Worm (Caenorhabditis elegans) whole organism, late embryonic: Measurements from ENCODE around the gene ctf-18.

Experiments
- ama-1 ChIP-seq: fragments of 150-350 bp; optimal IDR thresholded peaks from 2 replicates; lab custom pipeline; 2014
- ceh-14 ChIP-seq: sonication (generic microtip); optimal IDR thresholded peaks from 2 replicates; lab custom pipeline; 2016; ENCODE audit warnings: missing genotype, missing genetic modification characterization, missing compliant biosample characterization
- ceh-9 ChIP-seq: sonication (generic microtip); optimal IDR thresholded peaks from 2 replicates; lab custom pipeline; 2016; ENCODE audit warnings: mild to moderate bottlenecking, missing genetic modification characterization, inconsistent platforms, missing compliant biosample characterization
- dmd-4 ChIP-seq: sonication (generic microtip); optimal IDR thresholded peaks from 2 replicates; lab custom pipeline; 2016; ENCODE audit warnings: borderline replicate concordance, missing genetic modification characterization, missing compliant biosample characterization
- fax-1 ChIP-seq: sonication (generic microtip); optimal IDR thresholded peaks from 2 replicates; lab custom pipeline; 2016; ENCODE audit warnings: missing genotype, missing genetic modification characterization, missing compliant biosample characterization
- pag-3 ChIP-seq: sonication (generic microtip); optimal IDR thresholded peaks from 2 replicates; lab custom pipeline; 2016; ENCODE audit warnings: missing compliant biosample characterization, missing genetic modification characterization, borderline replicate concordance
- pha-2 ChIP-seq: sonication (generic microtip); optimal IDR thresholded peaks from 2 replicates; lab custom pipeline; 2017; ENCODE audit warnings: mild to moderate bottlenecking, missing genetic modification characterization, missing compliant biosample characterization
- pha-4 ChIP-seq: fragments of 150-350 bp; optimal IDR thresholded peaks from 2 replicates; lab custom pipeline; 2018; ENCODE audit warnings: missing biosample characterization, missing genetic modification reagents, missing genetic modification characterization
- rnt-1 ChIP-seq: sonication (generic microtip); optimal IDR thresholded peaks from 2 replicates; lab custom pipeline; 2016; ENCODE audit warnings: missing genetic modification characterization, missing compliant biosample characterization
- ttx-3 ChIP-seq: sonication (generic microtip); optimal IDR thresholded peaks from 2 replicates; lab custom pipeline; 2016; ENCODE audit warnings: missing genetic modification reagents, missing genetic modification characterization, missing compliant biosample characterization
- ztf-16 ChIP-seq: sonication (generic microtip); optimal IDR thresholded peaks from 2 replicates; lab custom pipeline; 2017; ENCODE audit warnings: missing genetic modification characterization, missing compliant biosample characterization

ce11 chrIV:10143640-10144039 is 17.2 kb upstream of the ctf-18 start, which contains the start of gene msp-38:
- TF ChIP-seq ama-1 (lab: Kevin White, UChicago) (no peak), rnt-1 (tag; lab: Kevin White, UChicago) (no peak), ttx-3 (tag; lab: Kevin White, UChicago) (no peak), ceh-9 (no peak), pag-3 (tag; lab: Kevin White, UChicago) (no peak), dmd-4 (no peak), ztf-16 (tag; lab: Kevin White, UChicago) (no peak), fax-1 (no peak), pha-4 (tag; lab: Kevin White, UChicago) (no peak), pha-2 (tag; lab: Kevin White, UChicago) (no peak), ceh-14 (no peak)
